Worm (Caenorhabditis elegans) whole organism, late embryonic: Measurements from ENCODE around the gene col-98.

Experiments
- ama-1 ChIP-seq: fragments of 150-350 bp; optimal IDR thresholded peaks from 2 replicates; lab custom pipeline; 2014
- ceh-9 ChIP-seq: sonication (generic microtip); optimal IDR thresholded peaks from 2 replicates; lab custom pipeline; 2016; ENCODE audit warnings: mild to moderate bottlenecking, missing genetic modification characterization, inconsistent platforms, missing compliant biosample characterization
- elt-4 ChIP-seq: sonication (generic microtip); optimal IDR thresholded peaks from 2 replicates; lab custom pipeline; 2016; ENCODE audit warnings: missing genetic modification characterization, missing compliant biosample characterization
- fkh-10 ChIP-seq: fragments of 150-350 bp; optimal IDR thresholded peaks from 2 replicates; lab custom pipeline; 2014; ENCODE audit warnings: missing biosample characterization, missing genetic modification reagents, missing genetic modification characterization
- hlh-30 ChIP-seq: sonication (generic microtip); optimal IDR thresholded peaks from 2 replicates; lab custom pipeline; 2017; ENCODE audit warnings: antibody characterized with exemption, missing genetic modification characterization, missing compliant biosample characterization; ENCODE audit not compliant: insufficient read depth
- nhr-11 ChIP-seq: fragments of 150-350 bp; optimal IDR thresholded peaks from 2 replicates; lab custom pipeline; 2014; ENCODE audit warnings: missing biosample characterization, missing genetic modification characterization
- unc-42 ChIP-seq: sonication (generic microtip); optimal IDR thresholded peaks from 2 replicates; lab custom pipeline; 2016; ENCODE audit warnings: missing genotype, missing genetic modification characterization, missing compliant biosample characterization

DNA sequence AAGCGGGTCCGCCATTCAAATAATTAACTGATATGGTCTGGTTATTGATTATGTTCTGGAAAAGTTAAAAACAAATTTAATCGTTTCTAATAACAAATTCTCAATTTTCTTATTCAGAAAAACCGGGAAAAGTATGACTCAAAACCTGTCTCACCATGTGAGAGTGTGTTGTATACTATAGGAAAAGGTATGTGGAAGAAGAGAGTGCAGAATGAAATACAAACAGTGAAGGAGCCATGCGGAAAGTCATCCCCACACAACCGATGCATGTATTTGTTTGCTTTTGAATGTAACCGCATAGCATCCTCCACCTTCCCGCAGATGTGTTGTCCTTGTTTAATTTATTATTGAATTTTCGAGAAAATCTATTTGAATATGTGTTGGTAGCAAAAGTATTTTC is 18.4 kb upstream of the col-98 start, which contains the start of gene ZK1010.8:
- TF ChIP-seq elt-4 (tag; lab: Kevin White, UChicago) = no peak
- no peak for TF ChIP-seq ama-1
- no peak for TF ChIP-seq unc-42 (tag; lab: Kevin White, UChicago)
- no peak for TF ChIP-seq fkh-10 (GFP tag; lab: Kevin White, UChicago)
- TF ChIP-seq nhr-11 = no peak
- TF ChIP-seq hlh-30 (tag; lab: Kevin White, UChicago) = no peak
- no peak for TF ChIP-seq ceh-9 (tag; lab: Kevin White, UChicago)
